Fruit fly (Drosophila melanogaster) Kc167 (cell line): ENCODE data around the gene prc.

ENCODE experiments used
- Myc ChIP-seq: fragments of >200 bp; optimal IDR thresholded peaks from 2 replicates; lab custom pipeline; 2017; ENCODE audit warnings: missing external identifiers
- psq ChIP-seq: fragments of >200 bp; optimal IDR thresholded peaks from 2 replicates; lab custom pipeline; 2017; ENCODE audit warnings: missing external identifiers

DNA sequence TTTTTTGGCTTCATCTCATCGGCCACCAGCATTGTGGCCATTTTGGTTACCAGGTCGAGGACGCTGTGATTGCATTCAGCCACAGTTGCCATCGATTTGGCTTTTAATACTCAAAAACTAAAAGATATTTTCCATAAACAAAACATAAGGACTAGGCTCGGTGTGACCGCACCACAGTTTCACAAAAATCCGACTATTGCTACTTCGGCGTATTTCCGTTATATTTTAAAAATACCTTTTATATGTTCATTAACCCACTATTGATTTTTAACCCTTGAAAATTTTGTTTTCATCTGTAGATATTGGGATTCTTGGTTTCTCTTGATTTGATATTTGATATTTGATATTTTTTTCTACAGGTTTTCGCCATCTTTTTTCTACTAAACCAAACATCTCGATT is 32.0 kb upstream of the prc start, which contains the start of gene Grip163:
- TF ChIP-seq Myc (lab: Kevin White, UChicago) = no peak
- no peak for TF ChIP-seq psq (lab: Kevin White, UChicago)
